Worm (Caenorhabditis elegans) whole organism, L1 larva: Measurements from ENCODE around the gene sut-2.
A peak's percentile ranks its signal among the peaks of the same experiment; 100 is the strongest.

Experiments used
- C04F5.9 ChIP-seq: sonication (generic microtip); optimal IDR thresholded peaks from 2 replicates; lab custom pipeline; 2016; ENCODE audit warnings: missing genetic modification characterization, missing compliant biosample characterization
- aha-1 ChIP-seq: fragments of 150-350 bp; optimal IDR thresholded peaks from 2 replicates; lab custom pipeline; 2014; ENCODE audit warnings: missing biosample characterization, missing genetic modification characterization
- blmp-1 ChIP-seq: fragments of 150-350 bp; optimal IDR thresholded peaks from 2 replicates; lab custom pipeline; 2014; ENCODE audit warnings: missing biosample characterization, missing genetic modification characterization
- ceh-63 ChIP-seq: fragments of 200-800 bp; sonication (Bioruptor generic); optimal IDR thresholded peaks from 2 replicates; lab custom pipeline; 2018; ENCODE audit warnings: mild to moderate bottlenecking, missing genetic modification characterization, missing compliant biosample characterization
- ceh-88 ChIP-seq: fragments of 200-800 bp; sonication (Bioruptor generic); IDR thresholded peaks from 2 replicates; pipeline ENCODE4 v1.3.6; 2022; ENCODE audit warnings: missing genetic modification characterization, missing compliant biosample characterization
- ces-1 ChIP-seq: fragments of 150-350 bp; optimal IDR thresholded peaks from 2 replicates; lab custom pipeline; 2014; ENCODE audit warnings: missing biosample characterization, missing genetic modification reagents, missing genetic modification characterization
- dpl-1 ChIP-seq, 3 experiments: fragments of 150-350 bp in 2 of 3; sonication (generic microtip) in 1 of 3; optimal IDR thresholded peaks; 2 replicates each; lab custom pipeline; 2014 to 2017; ENCODE audit warnings: missing biosample characterization in 3 of 3, missing genetic modification characterization in 3 of 3, missing genetic modification reagents in 3 of 3
- efl-1 ChIP-seq, 4 experiments: fragments of 150-350 bp; optimal IDR thresholded peaks in 3 of 4; peaks in 1 of 4; 1 replicate in 1 of 4; 2 replicates in 3 of 4; lab custom pipeline; 2014; ENCODE audit warnings: missing biosample characterization in 2 of 4, missing genetic modification characterization in 2 of 4, missing genetic modification reagents in 2 of 4
- efl-3 ChIP-seq: fragments of 200-800 bp; sonication (Bioruptor generic); optimal IDR thresholded peaks from 2 replicates; lab custom pipeline; 2018; ENCODE audit warnings: mild to moderate bottlenecking, missing genetic modification characterization, missing compliant biosample characterization
- elt-2 ChIP-seq: sonication (generic microtip); optimal IDR thresholded peaks from 2 replicates; lab custom pipeline; 2016; ENCODE audit warnings: missing genetic modification characterization, mild to moderate bottlenecking, inconsistent platforms, missing compliant biosample characterization, missing genetic modification reagents
- elt-3 ChIP-seq, 6 experiments: fragments of 150-350 bp in 1 of 6; sonication (generic microtip); optimal IDR thresholded peaks; 2 replicates each; lab custom pipeline; 2017 to 2018; ENCODE audit warnings: missing biosample characterization in 6 of 6, missing genetic modification characterization in 6 of 6, inconsistent platforms in 1 of 6
- ets-5 ChIP-seq: fragments of 200-800 bp; sonication (Bioruptor generic); IDR thresholded peaks from 2 replicates; pipeline ENCODE4 v1.3.6; 2022; ENCODE audit warnings: missing genetic modification characterization, missing compliant biosample characterization
- fkh-10 ChIP-seq: sonication (generic microtip); optimal IDR thresholded peaks from 2 replicates; lab custom pipeline; 2017; ENCODE audit warnings: missing biosample characterization, missing genetic modification reagents, missing genetic modification characterization
- grh-1 ChIP-seq: fragments of 200-800 bp; sonication (Bioruptor generic); IDR thresholded peaks from 2 replicates; pipeline ENCODE4 v1.3.6; 2022; ENCODE audit warnings: missing genetic modification reagents, missing genetic modification characterization, missing compliant biosample characterization
- hlh-17 ChIP-seq: fragments of 200-800 bp; sonication (Bioruptor generic); optimal IDR thresholded peaks from 2 replicates; lab custom pipeline; 2018; ENCODE audit warnings: missing genetic modification characterization, mild to moderate bottlenecking, missing compliant biosample characterization, moderate library complexity, borderline replicate concordance
- hpl-2 ChIP-seq: fragments of 150-350 bp; optimal IDR thresholded peaks from 2 replicates; lab custom pipeline; 2014; ENCODE audit warnings: missing biosample characterization, missing genetic modification reagents, missing genetic modification characterization
- jun-1 ChIP-seq: fragments of 150-350 bp; optimal IDR thresholded peaks from 2 replicates; lab custom pipeline; 2014; ENCODE audit warnings: missing biosample characterization, missing genetic modification reagents, missing genetic modification characterization
- lin-14 ChIP-seq: fragments of 200-800 bp; sonication (Bioruptor generic); optimal IDR thresholded peaks from 2 replicates; lab custom pipeline; 2018; ENCODE audit warnings: mild to moderate bottlenecking, missing genetic modification characterization, moderate library complexity, missing compliant biosample characterization
- lin-15B ChIP-seq: fragments of 150-350 bp; sonication (generic microtip); optimal IDR thresholded peaks from 3 replicates; lab custom pipeline; 2014; ENCODE audit warnings: missing biosample characterization, missing genetic modification characterization
- lin-35 ChIP-seq, 2 experiments: fragments of 150-350 bp; optimal IDR thresholded peaks; 2 replicates each; lab custom pipeline; 2014; ENCODE audit warnings: missing biosample characterization in 2 of 2, missing genetic modification characterization in 2 of 2, missing genetic modification reagents in 2 of 2
- lsy-2 ChIP-seq, 2 experiments: fragments of 150-350 bp; optimal IDR thresholded peaks; 2 replicates each; lab custom pipeline; 2014; ENCODE audit warnings: missing biosample characterization in 2 of 2, missing genetic modification characterization in 2 of 2
- mdl-1 ChIP-seq, 2 experiments: fragments of 150-350 bp; optimal IDR thresholded peaks; 2 replicates each; lab custom pipeline; 2014 to 2017; ENCODE audit warnings: missing biosample characterization in 2 of 2, missing genetic modification characterization in 2 of 2, inconsistent platforms in 1 of 2
- mef-2 ChIP-seq: fragments of 150-350 bp; optimal IDR thresholded peaks from 2 replicates; lab custom pipeline; 2014; ENCODE audit warnings: missing biosample characterization, missing genetic modification characterization
- nhr-11 ChIP-seq: fragments of 150-350 bp; optimal IDR thresholded peaks from 2 replicates; lab custom pipeline; 2014; ENCODE audit warnings: missing biosample characterization, missing genetic modification characterization
- nhr-12 ChIP-seq: sonication (generic microtip); optimal IDR thresholded peaks from 2 replicates; lab custom pipeline; 2017; ENCODE audit warnings: missing biosample characterization, missing genetic modification characterization
- nhr-19 ChIP-seq: fragments of 200-800 bp; sonication (Bioruptor generic); conservative IDR thresholded peaks from 2 replicates; pipeline ENCODE4 v1.3.6; 2022; ENCODE audit warnings: missing genetic modification characterization, missing compliant biosample characterization
- nhr-20 ChIP-seq: sonication (generic microtip); optimal IDR thresholded peaks from 2 replicates; lab custom pipeline; 2016; ENCODE audit warnings: mild to moderate bottlenecking, missing genetic modification characterization, missing compliant biosample characterization
- nhr-77 ChIP-seq: fragments of 150-350 bp; optimal IDR thresholded peaks from 2 replicates; lab custom pipeline; 2014; ENCODE audit warnings: missing biosample characterization, missing genetic modification characterization
- nhr-84 ChIP-seq: sonication (generic microtip); optimal IDR thresholded peaks from 2 replicates; lab custom pipeline; 2017; ENCODE audit warnings: missing biosample characterization, missing genetic modification characterization
- nhr-85 ChIP-seq: sonication (generic microtip); peaks from one replicate; lab custom pipeline; 2016; ENCODE audit warnings: missing genetic modification characterization, inconsistent platforms, missing compliant biosample characterization
- pag-3 ChIP-seq: sonication (generic microtip); optimal IDR thresholded peaks from 2 replicates; lab custom pipeline; 2017; ENCODE audit warnings: missing genetic modification characterization, mild to moderate bottlenecking, missing compliant biosample characterization, antibody characterized with exemption, borderline replicate concordance; ENCODE audit not compliant: insufficient read depth
- rnt-1 ChIP-seq: sonication (generic microtip); optimal IDR thresholded peaks from 2 replicates; lab custom pipeline; 2016; ENCODE audit warnings: mild to moderate bottlenecking, missing genetic modification characterization, moderate library complexity, missing compliant biosample characterization
- skn-1 ChIP-seq: fragments of 150-350 bp; optimal IDR thresholded peaks from 2 replicates; lab custom pipeline; 2014; ENCODE audit warnings: missing biosample characterization, missing genetic modification characterization
- snpc-4 ChIP-seq: fragments of 150-350 bp; optimal IDR thresholded peaks from 2 replicates; lab custom pipeline; 2014; ENCODE audit warnings: missing biosample characterization, missing genetic modification characterization
- snu-23 ChIP-seq: sonication (generic microtip); optimal IDR thresholded peaks from 2 replicates; lab custom pipeline; 2016; ENCODE audit warnings: missing genetic modification characterization, missing compliant biosample characterization
- sox-4 ChIP-seq: sonication (generic microtip); optimal IDR thresholded peaks from 2 replicates; lab custom pipeline; 2016; ENCODE audit warnings: missing genetic modification characterization, missing compliant biosample characterization
- tbx-2 ChIP-seq: sonication (generic microtip); optimal IDR thresholded peaks from 2 replicates; lab custom pipeline; 2016; ENCODE audit warnings: missing genetic modification characterization, missing compliant biosample characterization
- unc-130 ChIP-seq: fragments of 150-350 bp; optimal IDR thresholded peaks from 2 replicates; lab custom pipeline; 2017; ENCODE audit warnings: missing biosample characterization, missing genetic modification characterization, inconsistent platforms
- unc-62 ChIP-seq: fragments of 150-350 bp; optimal IDR thresholded peaks from 2 replicates; lab custom pipeline; 2014; ENCODE audit warnings: missing biosample characterization, missing genetic modification reagents, missing genetic modification characterization
- vab-15 ChIP-seq: sonication (generic microtip); optimal IDR thresholded peaks from 2 replicates; lab custom pipeline; 2017; ENCODE audit warnings: missing genotype, mild to moderate bottlenecking, missing genetic modification characterization, missing compliant biosample characterization
- xbp-1 ChIP-seq: sonication (generic microtip); optimal IDR thresholded peaks from 2 replicates; lab custom pipeline; 2016; ENCODE audit warnings: missing genetic modification characterization, missing compliant biosample characterization
- zag-1 ChIP-seq: fragments of 150-350 bp; optimal IDR thresholded peaks from 2 replicates; lab custom pipeline; 2014; ENCODE audit warnings: missing biosample characterization, missing genetic modification characterization
- zip-4 ChIP-seq: fragments of 200-800 bp; sonication (Bioruptor generic); optimal IDR thresholded peaks from 2 replicates; lab custom pipeline; 2018; ENCODE audit warnings: mild to moderate bottlenecking, missing genetic modification characterization, moderate library complexity, missing compliant biosample characterization

The sut-2 gene

ce11 chrV:4526801-4527425, 42.9 kb downstream of the sut-2 start (continued):
- TF ChIP-seq elt-2 (tag; lab: Kevin White, UChicago) (no peak), zip-4 (GFP tag; lab: Kevin White, UChicago) (no peak), vab-15 (tag; lab: Kevin White, UChicago) (no peak), snu-23 (GFP tag; lab: Kevin White, UChicago) (peak; percentile 4), ces-1 (no peak), nhr-20 (tag; lab: Kevin White, UChicago) (no peak), dpl-1 (GFP tag; optimal IDR thresholded peaks at IDR 0.05; lab: Kevin White, UChicago) (no peak), fkh-10 (GFP tag; lab: Kevin White, UChicago) (peak; percentile 23), zag-1 (tag; lab: Kevin White, UChicago) (no peak), ceh-88 (GFP tag; lab: Robert Waterston, UW) (no peak), nhr-77 (tag; lab: Kevin White, UChicago) (no peak), snpc-4 (tag; lab: Kevin White, UChicago) (no peak), lsy-2 (tag; optimal IDR thresholded peaks at IDR 0.05; lab: Kevin White, UChicago) (peak in 1 of 2 experiments; percentile 18), ets-5 (no peak), efl-3 (GFP tag; lab: Kevin White, UChicago) (no peak), nhr-85 (no peak), pag-3 (tag; lab: Kevin White, UChicago) (no peak), jun-1 (tag; lab: Kevin White, UChicago) (no peak)

- TF ChIP-seq hlh-17 (GFP tag; lab: Kevin White, UChicago) = no peak
- no peak for TF ChIP-seq skn-1 (tag; lab: Kevin White, UChicago)
- no peak for TF ChIP-seq vab-15 (tag; lab: Kevin White, UChicago)
- TF ChIP-seq nhr-19 = no peak
- TF ChIP-seq ets-5 = no peak
- no peak for TF ChIP-seq xbp-1 (tag; lab: Kevin White, UChicago)
- no peak for TF ChIP-seq mef-2 (tag; lab: Kevin White, UChicago)
- no peak for TF ChIP-seq nhr-84 (tag; lab: Kevin White, UChicago)
- no peak for TF ChIP-seq lin-15B (tag; lab: Kevin White, UChicago)
- TF ChIP-seq unc-62 (GFP tag; lab: Kevin White, UChicago) = no peak
- no peak for TF ChIP-seq ceh-88 (GFP tag; lab: Robert Waterston, UW)
- no peak for TF ChIP-seq unc-130 (tag; lab: Kevin White, UChicago)
Measured at ce11 chrV:4525512-4525911, 44.3 kb downstream of the sut-2 start.

- TF ChIP-seq efl-1 (optimal IDR thresholded peaks at IDR 0.05; lab: Kevin White, UChicago) = no peak
- peak in 1 of 2 experiments; percentile 91 for TF ChIP-seq efl-1 (GFP tag; optimal IDR thresholded peaks at IDR 0.05 in 1 of 2; lab: Kevin White, UChicago)
- TF ChIP-seq aha-1 (tag; lab: Kevin White, UChicago) = no peak
- TF ChIP-seq, all 84 proteins: peak for 1
Measured at ce11 chrV:4525106-4525505, 44.7 kb downstream of the sut-2 start.

DNA sequence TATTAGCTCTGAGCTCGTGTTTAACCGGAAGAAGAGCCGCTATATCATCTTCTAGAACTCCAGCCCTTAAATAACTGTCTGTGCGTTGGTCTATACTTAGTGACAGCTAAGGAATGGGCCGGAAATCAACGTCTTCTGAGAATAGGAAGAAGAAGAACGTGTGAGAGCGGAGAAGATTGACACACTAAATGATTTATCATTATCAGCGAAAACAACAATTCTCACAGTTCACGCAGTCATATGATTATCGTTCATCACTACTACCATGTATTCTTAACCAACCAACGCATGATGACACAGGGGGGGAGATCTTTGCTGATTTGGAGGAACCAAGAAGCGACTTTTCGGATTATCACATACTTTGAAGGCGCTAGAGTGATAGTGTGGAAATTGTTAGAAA, 45.5 kb downstream of the sut-2 start:
- TF ChIP-seq C04F5.9 (no peak), ceh-63 (GFP tag; lab: Kevin White, UChicago) (no peak), nhr-84 (tag; lab: Kevin White, UChicago) (no peak), pag-3 (tag; lab: Kevin White, UChicago) (no peak), nhr-12 (tag; lab: Kevin White, UChicago) (no peak), nhr-85 (peak; percentile 64), tbx-2 (tag; lab: Kevin White, UChicago) (peak; percentile 17), blmp-1 (tag; lab: Kevin White, UChicago) (peak; percentile 85), grh-1 (GFP tag; lab: Robert Waterston, UW) (no peak), lin-14 (no peak), sox-4 (tag; lab: Kevin White, UChicago) (no peak), mdl-1 (tag; optimal IDR thresholded peaks at IDR 0.05; lab: Kevin White, UChicago) (peak in 1 of 2 experiments; percentile 39), lin-35 (GFP tag; optimal IDR thresholded peaks at IDR 0.05; lab: Kevin White, UChicago) (peak in 1 of 2 experiments; percentile 37), hpl-2 (GFP tag; lab: Kevin White, UChicago) (no peak), rnt-1 (tag; lab: Kevin White, UChicago) (no peak), nhr-11 (tag; lab: Kevin White, UChicago) (no peak), efl-1 (optimal IDR thresholded peaks at IDR 0.05; lab: Kevin White, UChicago) (no peak), efl-1 (GFP tag; optimal IDR thresholded peaks at IDR 0.05 in 1 of 2; lab: Kevin White, UChicago) (peak in 1 of 2 experiments; percentile 68), efl-3 (GFP tag; lab: Kevin White, UChicago) (no peak), elt-3 (tag; optimal IDR thresholded peaks at IDR 0.05; lab: Kevin White, UChicago) (peak in 1 of 6 experiments; percentile 80)
